Fruit fly (Drosophila melanogaster) whole organism, embryonic: ENCODE measurements around the gene DopEcR.

Source experiments
- Atf3 ChIP-seq: fragments of 200-800 bp; sonication (Bioruptor generic); optimal IDR thresholded peaks from 3 replicates; lab custom pipeline; 2016; ENCODE audit warnings: missing biosample characterization, missing genetic modification characterization
- CG12659 ChIP-seq: fragments of 200-800 bp; sonication (Bioruptor generic); optimal IDR thresholded peaks from 3 replicates; lab custom pipeline; 2017; ENCODE audit warnings: mild to moderate bottlenecking, missing biosample characterization, missing genetic modification reagents, missing genetic modification characterization
- CG13287 ChIP-seq: fragments of 200-800 bp; sonication (Bioruptor generic); IDR thresholded peaks from 2 replicates; pipeline ENCODE4 v1.3.6; 2022; ENCODE audit warnings: missing biosample characterization, missing genetic modification characterization; ENCODE audit not compliant: partially characterized antibody
- CG13296 ChIP-seq: fragments of 200-800 bp; sonication (Bioruptor generic); optimal IDR thresholded peaks from 3 replicates; lab custom pipeline; 2018; ENCODE audit warnings: missing biosample characterization, mild to moderate bottlenecking, missing genetic modification characterization
- CG13624 ChIP-seq: fragments of 200-800 bp; sonication (Bioruptor generic); optimal IDR thresholded peaks from 2 replicates; lab custom pipeline; 2016; ENCODE audit warnings: missing biosample characterization, missing genetic modification characterization
- CG14860 ChIP-seq: fragments of 200-800 bp; sonication (Bioruptor generic); IDR thresholded peaks from 3 replicates; pipeline ENCODE4 v1.3.6; 2022; ENCODE audit warnings: missing biosample characterization, missing genetic modification characterization; ENCODE audit not compliant: partially characterized antibody
- CG15073 ChIP-seq: fragments of 200-800 bp; sonication (Bioruptor generic); optimal IDR thresholded peaks from 2 replicates; lab custom pipeline; 2016; ENCODE audit warnings: missing biosample characterization, missing genetic modification characterization
- CG1603 ChIP-seq: fragments of 200-800 bp; sonication (Bioruptor generic); optimal IDR thresholded peaks from 2 replicates; lab custom pipeline; 2019; ENCODE audit warnings: missing biosample characterization, mild to moderate bottlenecking, missing genetic modification characterization, moderate library complexity
- CG17186 ChIP-seq: fragments of 200-800 bp; sonication (Bioruptor generic); optimal IDR thresholded peaks from 3 replicates; lab custom pipeline; 2017; ENCODE audit warnings: missing biosample characterization, missing genetic modification reagents, missing genetic modification characterization
- CG2116 ChIP-seq: fragments of 200-800 bp; sonication (Bioruptor generic); optimal IDR thresholded peaks from 3 replicates; lab custom pipeline; 2018; ENCODE audit warnings: missing biosample characterization, mild to moderate bottlenecking, missing genetic modification characterization
- CG2120 ChIP-seq: fragments of 200-800 bp; sonication (Bioruptor generic); optimal IDR thresholded peaks from 3 replicates; lab custom pipeline; 2016; ENCODE audit warnings: missing biosample characterization, missing genetic modification characterization
- CG34422 ChIP-seq: fragments of 200-800 bp; sonication (Bioruptor generic); IDR thresholded peaks from 3 replicates; pipeline ENCODE4 v1.3.6; 2022; ENCODE audit warnings: missing biosample characterization, missing genetic modification characterization
- CG4617 ChIP-seq: fragments of 200-800 bp; sonication (Bioruptor generic); optimal IDR thresholded peaks from 3 replicates; lab custom pipeline; 2016; ENCODE audit warnings: missing biosample characterization, missing genetic modification characterization, borderline replicate concordance
- CG4854 ChIP-seq: fragments of 200-800 bp; sonication (Bioruptor generic); optimal IDR thresholded peaks from 2 replicates; lab custom pipeline; 2016; ENCODE audit warnings: missing biosample characterization, missing genetic modification characterization, inconsistent platforms
- CG5953 ChIP-seq: fragments of 200-800 bp; sonication (Bioruptor generic); IDR thresholded peaks from 2 replicates; pipeline ENCODE4 v1.3.6; 2022; ENCODE audit warnings: missing biosample characterization, missing genetic modification characterization
- CG9609 ChIP-seq: fragments of 200-800 bp; sonication (Bioruptor generic); optimal IDR thresholded peaks from 3 replicates; lab custom pipeline; 2016; ENCODE audit warnings: missing biosample characterization, missing genetic modification characterization
- Doc3 ChIP-seq: fragments of 200-800 bp; sonication (Bioruptor generic); IDR thresholded peaks from 3 replicates; pipeline ENCODE4 v1.3.6; 2022; ENCODE audit warnings: missing biosample characterization, missing genetic modification characterization; ENCODE audit not compliant: partially characterized antibody
- Dp ChIP-seq: fragments of 200-800 bp; sonication (Bioruptor generic); optimal IDR thresholded peaks from 2 replicates; lab custom pipeline; 2018; ENCODE audit warnings: missing biosample characterization, mild to moderate bottlenecking, missing genetic modification characterization, moderate library complexity
- E2f2 ChIP-seq: fragments of 200-800 bp; sonication (Bioruptor generic); IDR thresholded peaks from 2 replicates; pipeline ENCODE4 v1.3.6; 2022; ENCODE audit warnings: missing biosample characterization, missing genetic modification characterization
- Ets97D ChIP-seq: fragments of 200-800 bp; sonication (Bioruptor generic); optimal IDR thresholded peaks from 3 replicates; lab custom pipeline; 2016; ENCODE audit warnings: missing biosample characterization, missing genetic modification characterization
- GATAe ChIP-seq: fragments of 200-800 bp; sonication (Bioruptor generic); conservative IDR thresholded peaks from 2 replicates; pipeline ENCODE4 v1.3.6; 2022; ENCODE audit warnings: missing biosample characterization, missing genetic modification characterization
- Gsc ChIP-seq: fragments of 200-800 bp; sonication (Bioruptor generic); IDR thresholded peaks from 2 replicates; pipeline ENCODE4 v1.3.6; 2022; ENCODE audit warnings: missing biosample characterization, missing genetic modification characterization
- Hr51 ChIP-seq, 2 experiments: fragments of 200-800 bp; sonication (Bioruptor generic); optimal IDR thresholded peaks; 2 replicates in 1 of 2; 3 replicates in 1 of 2; lab custom pipeline; 2016 to 2018; ENCODE audit warnings: missing biosample characterization in 2 of 2, missing genetic modification characterization in 2 of 2, mild to moderate bottlenecking in 1 of 2, moderate library complexity in 1 of 2
- Med ChIP-seq: fragments of 200-800 bp; sonication (Bioruptor generic); peaks from one replicate; lab custom pipeline; 2016; ENCODE audit warnings: missing biosample characterization, missing genetic modification characterization, mild to moderate bottlenecking, inconsistent platforms, moderate library complexity
- Opbp ChIP-seq: fragments of 200-800 bp; sonication (Bioruptor generic); IDR thresholded peaks from 3 replicates; pipeline ENCODE4 v1.3.6; 2022; ENCODE audit warnings: missing biosample characterization, missing genetic modification characterization; ENCODE audit not compliant: partially characterized antibody
- Scr ChIP-seq: fragments of 200-800 bp; sonication (Bioruptor generic); IDR thresholded peaks from 2 replicates; pipeline ENCODE4 v1.3.6; 2022; ENCODE audit warnings: missing biosample characterization, missing genetic modification characterization; ENCODE audit not compliant: partially characterized antibody
- Sry-δ ChIP-seq: fragments of 200-800 bp; sonication (Bioruptor generic); optimal IDR thresholded peaks from 2 replicates; lab custom pipeline; 2016; ENCODE audit warnings: missing biosample characterization, missing genetic modification characterization
- amos ChIP-seq: fragments of 200-800 bp; sonication (Bioruptor generic); IDR thresholded peaks from 2 replicates; pipeline ENCODE4 v1.3.6; 2022; ENCODE audit warnings: missing biosample characterization, missing genetic modification characterization; ENCODE audit not compliant: partially characterized antibody
- ase ChIP-seq: fragments of 200-800 bp; sonication (Bioruptor generic); IDR thresholded peaks from 3 replicates; pipeline ENCODE4 v1.3.6; 2022; ENCODE audit warnings: missing biosample characterization, missing genetic modification characterization
- cwo ChIP-seq: fragments of 200-800 bp; sonication (Bioruptor generic); optimal IDR thresholded peaks from 3 replicates; lab custom pipeline; 2017; ENCODE audit warnings: missing biosample characterization, missing genetic modification characterization, mild to moderate bottlenecking, moderate library complexity, missing genetic modification reagents
- danr ChIP-seq: fragments of 200-800 bp; sonication (Bioruptor generic); IDR thresholded peaks from 2 replicates; pipeline ENCODE4 v1.3.6; 2022; ENCODE audit warnings: missing biosample characterization, missing genetic modification characterization
- dati ChIP-seq: fragments of 200-800 bp; sonication (Bioruptor generic); IDR thresholded peaks from 2 replicates; pipeline ENCODE4 v1.3.6; 2022; ENCODE audit warnings: missing biosample characterization, missing genetic modification characterization
- gfzf ChIP-seq: fragments of 200-800 bp; sonication (Bioruptor generic); optimal IDR thresholded peaks from 2 replicates; lab custom pipeline; 2016; ENCODE audit warnings: missing biosample characterization, mild to moderate bottlenecking, missing genetic modification characterization, moderate library complexity
- gsb ChIP-seq: fragments of 200-800 bp; sonication (Bioruptor generic); IDR thresholded peaks from 2 replicates; pipeline ENCODE4 v1.3.6; 2022; ENCODE audit warnings: missing biosample characterization, missing genetic modification characterization
- hbn ChIP-seq: fragments of 200-800 bp; sonication (Bioruptor generic); IDR thresholded peaks from 2 replicates; pipeline ENCODE4 v1.3.6; 2022; ENCODE audit warnings: missing biosample characterization, missing genetic modification characterization; ENCODE audit not compliant: partially characterized antibody
- hkb ChIP-seq, 2 experiments: fragments of 200-800 bp in 1 of 2; fragments of >200 bp in 1 of 2; sonication (Bioruptor generic) in 1 of 2; IDR thresholded peaks in 1 of 2; optimal IDR thresholded peaks in 1 of 2; 2 replicates each; pipeline versions ENCODE4 v1.3.6 to Lab custom; 2017 to 2022; ENCODE audit warnings: missing biosample characterization in 1 of 2, missing genetic modification characterization in 1 of 2
- kni ChIP-seq: fragments of 200-800 bp; sonication (Bioruptor generic); optimal IDR thresholded peaks from 3 replicates; lab custom pipeline; 2017; ENCODE audit warnings: mild to moderate bottlenecking, missing biosample characterization, missing genetic modification reagents, missing genetic modification characterization
- lilli ChIP-seq: fragments of 200-800 bp; sonication (Bioruptor generic); optimal IDR thresholded peaks from 3 replicates; lab custom pipeline; 2016; ENCODE audit warnings: missing biosample characterization, missing genetic modification characterization
- lmd ChIP-seq: fragments of 200-800 bp; sonication (Bioruptor generic); IDR thresholded peaks from 2 replicates; pipeline ENCODE4 v1.3.6; 2022; ENCODE audit warnings: missing biosample characterization, missing genetic modification characterization
- lola ChIP-seq, 3 experiments: fragments of >200 bp in 2 of 3; fragments of 200-800 bp in 1 of 3; sonication (Bioruptor generic) in 1 of 3; optimal IDR thresholded peaks; 2 replicates each; lab custom pipeline; 2017 to 2019; ENCODE audit warnings: missing biosample characterization in 3 of 3, missing genetic modification characterization in 3 of 3, mild to moderate bottlenecking in 1 of 3, moderate library complexity in 1 of 3
- org-1 ChIP-seq: fragments of 200-800 bp; sonication (Bioruptor generic); optimal IDR thresholded peaks from 2 replicates; lab custom pipeline; 2017; ENCODE audit warnings: missing biosample characterization, missing genetic modification characterization
- row ChIP-seq: fragments of 200-800 bp; sonication (Bioruptor generic); IDR thresholded peaks from 3 replicates; pipeline ENCODE4 v1.3.6; 2022; ENCODE audit warnings: missing biosample characterization, missing genetic modification characterization
- sens ChIP-seq: fragments of 200-800 bp; sonication (Bioruptor generic); peaks from one replicate; lab custom pipeline; 2016; ENCODE audit warnings: missing biosample characterization, missing genetic modification characterization
- tna ChIP-seq: fragments of 200-800 bp; sonication (Bioruptor generic); IDR thresholded peaks from 2 replicates; pipeline ENCODE4 v1.3.6; 2022; ENCODE audit warnings: missing biosample characterization, missing genetic modification characterization; ENCODE audit not compliant: partially characterized antibody
- ttk ChIP-seq: fragments of 200-800 bp; sonication (Bioruptor generic); IDR thresholded peaks from 2 replicates; pipeline ENCODE4 v2.1.2; 2022; ENCODE audit warnings: missing biosample characterization, missing genetic modification characterization
- vnd ChIP-seq: fragments of 200-800 bp; sonication (Bioruptor generic); IDR thresholded peaks from 3 replicates; pipeline ENCODE4 v1.3.6; 2022; ENCODE audit warnings: missing biosample characterization, missing genetic modification characterization; ENCODE audit not compliant: partially characterized antibody
- vvl ChIP-seq: fragments of 200-800 bp; sonication (Bioruptor generic); IDR thresholded peaks from 2 replicates; pipeline ENCODE4 v1.3.6; 2022; ENCODE audit warnings: missing biosample characterization, missing genetic modification characterization
- zen2 ChIP-seq: fragments of 200-800 bp; sonication (Bioruptor generic); IDR thresholded peaks from 3 replicates; pipeline ENCODE4 v1.3.6; 2022; ENCODE audit warnings: missing biosample characterization, missing genetic modification characterization; ENCODE audit not compliant: partially characterized antibody

Gene DopEcR

dm6 chr3L:4371978-4372377, 8.2 kb downstream of the DopEcR start (continued):
- TF ChIP-seq amos (GFP tag; lab: Robert Waterston, UW): 0 out of 2 replicates have a peak, but pooled peaks have one; percentile 15
- no peak for TF ChIP-seq CG9609 (GFP tag; lab: Kevin White, UChicago)
- no peak for TF ChIP-seq danr (GFP tag; lab: Robert Waterston, UW)
- no peak for TF ChIP-seq hkb (optimal IDR thresholded peaks at IDR 0.05; lab: Kevin White, UChicago)
- TF ChIP-seq hkb (GFP tag; IDR thresholded peaks at IDR 0.05; lab: Robert Waterston, UW): no peak
- TF ChIP-seq ttk: no peak
- no peak for TF ChIP-seq vvl (GFP tag; lab: Robert Waterston, UW)
- TF ChIP-seq gsb (GFP tag; lab: Robert Waterston, UW): no peak
- no peak for TF ChIP-seq CG34422 (GFP tag; lab: Robert Waterston, UW)
- no peak for TF ChIP-seq CG13296 (GFP tag; lab: Kevin White, UChicago)
- no peak for TF ChIP-seq Atf3 (GFP tag; lab: Kevin White, UChicago)
- TF ChIP-seq GATAe: no peak
- TF ChIP-seq ase (GFP tag; lab: Robert Waterston, UW): no peak
- no peak for TF ChIP-seq CG5953 (GFP tag; lab: Robert Waterston, UW)

dm6 chr3L:4367339-4367738, 12.8 kb downstream of the DopEcR start, which contains the start of gene CG11342:
TSS of gene CG11342 (minus strand) at chr3L:4367458.
- TF ChIP-seq Opbp (peak; percentile 87), CG4617 (GFP tag; lab: Kevin White, UChicago) (peak; percentile 35), cwo (no peak), lilli (GFP tag; lab: Kevin White, UChicago) (peak; percentile 15), tna (GFP tag; lab: Robert Waterston, UW) (peak; percentile 31; the same call in 1 of the 2 replicates), vnd (GFP tag; lab: Robert Waterston, UW) (peak; percentile 64), CG4854 (GFP tag; lab: Kevin White, UChicago) (no peak), CG2116 (GFP tag; lab: Kevin White, UChicago) (peak; percentile 44), org-1 (GFP tag; lab: Kevin White, UChicago) (no peak), Sry-δ (peak; percentile 85), row (GFP tag; lab: Robert Waterston, UW) (peak; percentile 30; the same call in 1 of the 3 replicates), E2f2 (GFP tag; lab: Robert Waterston, UW) (peak; percentile 93), CG1603 (tag; lab: Kevin White, UChicago) (peak; percentile 46), Gsc (no peak), CG2120 (GFP tag; lab: Kevin White, UChicago) (peak; percentile 38), CG12659 (peak; percentile 15), lola (GFP tag; optimal IDR thresholded peaks at IDR 0.05; lab: Kevin White, UChicago) (no peak), Med (GFP tag; lab: Kevin White, UChicago) (peak; percentile 86), dati (GFP tag; lab: Robert Waterston, UW) (no peak), CG17186 (GFP tag; lab: Kevin White, UChicago) (no peak), Ets97D (GFP tag; lab: Kevin White, UChicago) (peak; percentile 58), kni (no peak), Dp (GFP tag; lab: Kevin White, UChicago) (peak; percentile 89), Scr (GFP tag; lab: Robert Waterston, UW) (peak; percentile 85), CG14860 (peak; percentile 63; the same call in 2 of the 3 replicates), Hr51 (GFP tag; optimal IDR thresholded peaks at IDR 0.05; lab: Kevin White, UChicago) (no peak), lmd (no peak), gfzf (GFP tag; lab: Kevin White, UChicago) (peak; percentile 19), zen2 (GFP tag; lab: Robert Waterston, UW) (peak; percentile 83), CG13624 (GFP tag; lab: Kevin White, UChicago) (peak; percentile 14), hbn (peak; percentile 94), CG13287 (GFP tag; lab: Robert Waterston, UW) (peak; percentile 94), CG15073 (GFP tag; lab: Kevin White, UChicago) (no peak), sens (GFP tag; lab: Kevin White, UChicago) (peak; percentile 42), Doc3 (peak; percentile 87)
